Worm (Caenorhabditis elegans) whole organism, L1 larva: ENCODE data around the gene rab-28.

Experiments used
- aha-1 ChIP-seq: fragments of 150-350 bp; optimal IDR thresholded peaks from 2 replicates; lab custom pipeline; 2014; ENCODE audit warnings: missing biosample characterization, missing genetic modification characterization
- egl-13 ChIP-seq: sonication (generic microtip); optimal IDR thresholded peaks from 2 replicates; lab custom pipeline; 2016; ENCODE audit warnings: missing genotype, missing genetic modification reagents, missing genetic modification characterization, missing compliant biosample characterization
- elt-3 ChIP-seq, 6 experiments: fragments of 150-350 bp in 1 of 6; sonication (generic microtip); optimal IDR thresholded peaks; 2 replicates each; lab custom pipeline; 2017 to 2018; ENCODE audit warnings: missing biosample characterization in 6 of 6, missing genetic modification characterization in 6 of 6, inconsistent platforms in 1 of 6
- ets-5 ChIP-seq: fragments of 200-800 bp; sonication (Bioruptor generic); IDR thresholded peaks from 2 replicates; pipeline ENCODE4 v1.3.6; 2022; ENCODE audit warnings: missing genetic modification characterization, missing compliant biosample characterization
- fos-1 ChIP-seq: fragments of 150-350 bp; optimal IDR thresholded peaks from 2 replicates; lab custom pipeline; 2014; ENCODE audit warnings: missing biosample characterization, missing genetic modification characterization
- lin-39 ChIP-seq: fragments of 150-350 bp; optimal IDR thresholded peaks from 2 replicates; lab custom pipeline; 2014; ENCODE audit warnings: missing biosample characterization, missing genetic modification reagents, missing genetic modification characterization
- nhr-28 ChIP-seq: fragments of 150-350 bp; optimal IDR thresholded peaks from 2 replicates; lab custom pipeline; 2014; ENCODE audit warnings: missing biosample characterization, missing genetic modification characterization
- nhr-76 ChIP-seq: sonication (generic microtip); optimal IDR thresholded peaks from 2 replicates; lab custom pipeline; 2017; ENCODE audit warnings: missing biosample characterization, missing genetic modification characterization
- pag-3 ChIP-seq: sonication (generic microtip); optimal IDR thresholded peaks from 2 replicates; lab custom pipeline; 2017; ENCODE audit warnings: missing genetic modification characterization, mild to moderate bottlenecking, missing compliant biosample characterization, antibody characterized with exemption, borderline replicate concordance; ENCODE audit not compliant: insufficient read depth
- snu-23 ChIP-seq: sonication (generic microtip); optimal IDR thresholded peaks from 2 replicates; lab custom pipeline; 2016; ENCODE audit warnings: missing genetic modification characterization, missing compliant biosample characterization
- sptf-1 ChIP-seq: fragments of 150-350 bp; optimal IDR thresholded peaks from 2 replicates; lab custom pipeline; 2014; ENCODE audit warnings: missing biosample characterization, missing genetic modification characterization
- ztf-4 ChIP-seq: fragments of 150-350 bp; optimal IDR thresholded peaks from 2 replicates; lab custom pipeline; 2014; ENCODE audit warnings: missing biosample characterization, missing genetic modification characterization

ce11 chrIV:9215824-9216223 lies 28.0 kb downstream of the rab-28 start:
- TF ChIP-seq snu-23 (GFP tag; lab: Kevin White, UChicago) = no peak
- peak; percentile 27 for TF ChIP-seq egl-13
- no peak for TF ChIP-seq fos-1 (tag; lab: Kevin White, UChicago)
- TF ChIP-seq nhr-28 (tag; lab: Kevin White, UChicago) = no peak
- TF ChIP-seq lin-39 = no peak
- TF ChIP-seq sptf-1 (tag; lab: Kevin White, UChicago) = no peak
- TF ChIP-seq pag-3 (tag; lab: Kevin White, UChicago) = no peak
- no peak for TF ChIP-seq ztf-4 (tag; lab: Kevin White, UChicago)
- TF ChIP-seq elt-3 (tag; optimal IDR thresholded peaks at IDR 0.05; lab: Kevin White, UChicago) = no peak
- TF ChIP-seq ets-5 (GFP tag; lab: Robert Waterston, UW) = no peak
- TF ChIP-seq aha-1 (tag; lab: Kevin White, UChicago) = no peak
- no peak for TF ChIP-seq nhr-76
